Worm (Caenorhabditis elegans) whole organism, L4 larva: Measurements from ENCODE around the gene dhrr-1.

Experiments
- F37D6.2 ChIP-seq: sonication (generic microtip); optimal IDR thresholded peaks from 2 replicates; lab custom pipeline; 2016; ENCODE audit warnings: mild to moderate bottlenecking, missing genetic modification characterization, missing compliant biosample characterization
- F44E2.7 ChIP-seq: fragments of 200-800 bp; sonication (Bioruptor generic); IDR thresholded peaks from 2 replicates; pipeline ENCODE4 v2.1.2; 2022; ENCODE audit warnings: missing genetic modification characterization, missing compliant biosample characterization
- T20F7.1 ChIP-seq: fragments of 200-800 bp; sonication (Bioruptor generic); optimal IDR thresholded peaks from 2 replicates; lab custom pipeline; 2018; ENCODE audit warnings: mild to moderate bottlenecking, missing genetic modification characterization, missing compliant biosample characterization
- Y105C5A.15 ChIP-seq: fragments of 200-800 bp; sonication (Bioruptor generic); IDR thresholded peaks from 2 replicates; pipeline ENCODE4 v1.3.6; 2022; ENCODE audit warnings: missing genetic modification characterization, missing compliant biosample characterization
- Y48G9A.11 ChIP-seq: fragments of 200-800 bp; sonication (Bioruptor generic); IDR thresholded peaks from 2 replicates; pipeline ENCODE4 v1.3.6; 2022; ENCODE audit warnings: missing genetic modification reagents, missing genetic modification characterization, missing compliant biosample characterization
- Y5F2A.4 ChIP-seq: fragments of 200-800 bp; sonication (Bioruptor generic); optimal IDR thresholded peaks from 2 replicates; lab custom pipeline; 2018; ENCODE audit warnings: mild to moderate bottlenecking, missing genetic modification characterization, missing compliant biosample characterization
- ZK337.2 ChIP-seq: fragments of 200-800 bp; sonication (Bioruptor generic); IDR thresholded peaks from 2 replicates; pipeline ENCODE4 v1.3.6; 2022; ENCODE audit warnings: missing genetic modification reagents, missing genetic modification characterization, missing compliant biosample characterization
- aha-1 ChIP-seq: fragments of 150-350 bp; peaks from one replicate; lab custom pipeline; 2014; ENCODE audit warnings: missing biosample characterization, missing genetic modification characterization
- ama-1 ChIP-seq: fragments of 150-350 bp; optimal IDR thresholded peaks from 2 replicates; lab custom pipeline; 2014; ENCODE audit warnings: inconsistent platforms, mixed read lengths
- ceh-32 ChIP-seq: sonication (generic microtip); optimal IDR thresholded peaks from 2 replicates; lab custom pipeline; 2016; ENCODE audit warnings: mild to moderate bottlenecking, missing genetic modification characterization, missing compliant biosample characterization; ENCODE audit not compliant: poor library complexity
- ceh-44 ChIP-seq: fragments of 200-800 bp; sonication (Bioruptor generic); IDR thresholded peaks from 2 replicates; pipeline ENCODE4 v1.3.6; 2022; ENCODE audit warnings: missing genetic modification reagents, missing genetic modification characterization, missing compliant biosample characterization
- ces-1 ChIP-seq: fragments of 150-350 bp; sonication (generic microtip); optimal IDR thresholded peaks from 4 replicates; lab custom pipeline; 2014; ENCODE audit warnings: missing biosample characterization, missing genetic modification reagents, missing genetic modification characterization
- cey-2 ChIP-seq: sonication (generic microtip); optimal IDR thresholded peaks from 3 replicates; lab custom pipeline; 2017; ENCODE audit warnings: missing genetic modification characterization, mild to moderate bottlenecking, missing compliant biosample characterization, antibody characterized with exemption, borderline replicate concordance; ENCODE audit not compliant: insufficient read depth
- daf-12 ChIP-seq: fragments of 150-350 bp; optimal IDR thresholded peaks from 2 replicates; lab custom pipeline; 2014; ENCODE audit warnings: missing biosample characterization, missing genetic modification reagents, missing genetic modification characterization
- daf-19 ChIP-seq: fragments of 200-800 bp; sonication (Bioruptor generic); conservative IDR thresholded peaks from 2 replicates; pipeline ENCODE4 v1.3.6; 2022; ENCODE audit warnings: missing genetic modification characterization, missing compliant biosample characterization
- dmd-6 ChIP-seq: fragments of 200-800 bp; sonication (Bioruptor generic); IDR thresholded peaks from 2 replicates; pipeline ENCODE4 v1.3.6; 2022; ENCODE audit warnings: missing genetic modification reagents, missing genetic modification characterization, missing compliant biosample characterization
- dmd-8 ChIP-seq: fragments of 200-800 bp; sonication (Bioruptor generic); IDR thresholded peaks from 2 replicates; pipeline ENCODE4 v1.3.6; 2022; ENCODE audit warnings: missing genetic modification characterization, missing compliant biosample characterization
- dmd-9 ChIP-seq: fragments of 200-800 bp; sonication (Bioruptor generic); IDR thresholded peaks from 2 replicates; pipeline ENCODE4 v1.3.6; 2022; ENCODE audit warnings: missing genetic modification reagents, missing genetic modification characterization, missing compliant biosample characterization
- dve-1 ChIP-seq: sonication (generic microtip); optimal IDR thresholded peaks from 2 replicates; lab custom pipeline; 2017; ENCODE audit warnings: antibody characterized with exemption, mild to moderate bottlenecking, missing genetic modification characterization, missing compliant biosample characterization; ENCODE audit not compliant: insufficient read depth
- egl-27 ChIP-seq: sonication (generic microtip); optimal IDR thresholded peaks from 3 replicates; lab custom pipeline; 2017; ENCODE audit warnings: missing biosample characterization, missing genetic modification reagents, missing genetic modification characterization
- fkh-10 ChIP-seq: fragments of 150-350 bp; optimal IDR thresholded peaks from 2 replicates; lab custom pipeline; 2014; ENCODE audit warnings: missing biosample characterization, missing genetic modification reagents, missing genetic modification characterization
- fos-1 ChIP-seq: fragments of 150-350 bp; optimal IDR thresholded peaks from 2 replicates; lab custom pipeline; 2014; ENCODE audit warnings: missing biosample characterization, missing genetic modification characterization
- hif-1 ChIP-seq, 2 experiments: sonication (generic microtip); optimal IDR thresholded peaks; 2 replicates each; lab custom pipeline; 2016 to 2017; ENCODE audit warnings: missing compliant biosample characterization in 2 of 2, missing genetic modification characterization in 2 of 2, missing genetic modification reagents in 2 of 2, missing genotype in 2 of 2, mild to moderate bottlenecking in 1 of 2
- hlh-11 ChIP-seq: fragments of 200-800 bp; sonication (Bioruptor generic); optimal IDR thresholded peaks from 2 replicates; lab custom pipeline; 2018; ENCODE audit warnings: mild to moderate bottlenecking, missing genetic modification characterization, missing compliant biosample characterization
- hlh-30 ChIP-seq: sonication (generic microtip); optimal IDR thresholded peaks from 2 replicates; lab custom pipeline; 2017; ENCODE audit warnings: antibody characterized with exemption, mild to moderate bottlenecking, missing genetic modification characterization, missing compliant biosample characterization; ENCODE audit not compliant: insufficient read depth
- hmg-1.1 ChIP-seq: fragments of 200-800 bp; sonication (Bioruptor generic); IDR thresholded peaks from 2 replicates; pipeline ENCODE4 v1.3.6; 2022; ENCODE audit warnings: missing genetic modification reagents, missing genetic modification characterization, missing compliant biosample characterization
- lin-15B ChIP-seq: fragments of 150-350 bp; sonication (generic microtip); optimal IDR thresholded peaks from 3 replicates; lab custom pipeline; 2014; ENCODE audit warnings: missing biosample characterization, missing genetic modification characterization
- lin-38 ChIP-seq: fragments of 200-800 bp; sonication (Bioruptor generic); IDR thresholded peaks from 2 replicates; pipeline ENCODE4 v1.3.6; 2022; ENCODE audit warnings: missing genetic modification reagents, missing genetic modification characterization, missing compliant biosample characterization
- lir-3 ChIP-seq: sonication (generic microtip); optimal IDR thresholded peaks from 2 replicates; lab custom pipeline; 2016; ENCODE audit warnings: mild to moderate bottlenecking, missing genetic modification characterization, missing compliant biosample characterization
- lsy-2 ChIP-seq, 2 experiments: fragments of 150-350 bp in 1 of 2; sonication (generic microtip) in 1 of 2; optimal IDR thresholded peaks; 2 replicates each; lab custom pipeline; 2014 to 2017; ENCODE audit warnings: missing biosample characterization in 2 of 2, missing genetic modification characterization in 2 of 2
- madf-9 ChIP-seq: fragments of 200-800 bp; sonication (Bioruptor generic); conservative IDR thresholded peaks from 2 replicates; pipeline ENCODE4 v1.3.6; 2022; ENCODE audit warnings: missing genetic modification reagents, missing genetic modification characterization, missing compliant biosample characterization
- mdl-1 ChIP-seq, 2 experiments: fragments of 150-350 bp in 1 of 2; sonication (generic microtip) in 1 of 2; optimal IDR thresholded peaks; 2 replicates each; lab custom pipeline; 2014 to 2017; ENCODE audit warnings: missing biosample characterization in 2 of 2, missing genetic modification characterization in 2 of 2
- mep-1 ChIP-seq: fragments of 150-350 bp; sonication (generic microtip); optimal IDR thresholded peaks from 3 replicates; lab custom pipeline; 2014; ENCODE audit warnings: missing biosample characterization, missing genetic modification characterization
- mxl-2 ChIP-seq: fragments of 200-800 bp; sonication (Bioruptor generic); conservative IDR thresholded peaks from 2 replicates; pipeline ENCODE4 v1.3.6; 2022; ENCODE audit warnings: missing genetic modification reagents, missing genetic modification characterization, missing compliant biosample characterization
- nhr-10 ChIP-seq: fragments of 150-350 bp; optimal IDR thresholded peaks from 2 replicates; lab custom pipeline; 2014; ENCODE audit warnings: missing biosample characterization, missing genetic modification characterization
- nhr-102 ChIP-seq: sonication (generic microtip); optimal IDR thresholded peaks from 2 replicates; lab custom pipeline; 2016; ENCODE audit warnings: mild to moderate bottlenecking, missing genetic modification characterization, moderate library complexity, missing compliant biosample characterization
- nhr-42 ChIP-seq: fragments of 200-800 bp; sonication (Bioruptor generic); IDR thresholded peaks from 2 replicates; pipeline ENCODE4 v1.3.6; 2022; ENCODE audit warnings: missing genetic modification characterization, missing compliant biosample characterization
- nhr-77 ChIP-seq: fragments of 150-350 bp; optimal IDR thresholded peaks from 2 replicates; lab custom pipeline; 2014; ENCODE audit warnings: missing biosample characterization, missing genetic modification characterization
- sdz-12 ChIP-seq: fragments of 200-800 bp; sonication (Bioruptor generic); optimal IDR thresholded peaks from 2 replicates; lab custom pipeline; 2018; ENCODE audit warnings: mild to moderate bottlenecking, missing genetic modification characterization, missing compliant biosample characterization
- set-16 ChIP-seq: fragments of 200-800 bp; sonication (Bioruptor generic); IDR thresholded peaks from 2 replicates; pipeline ENCODE4 v1.3.6; 2022; ENCODE audit warnings: missing genetic modification reagents, missing genetic modification characterization, missing compliant biosample characterization
- unc-62 ChIP-seq, 3 experiments: fragments of 150-350 bp in 1 of 3; sonication (generic microtip); optimal IDR thresholded peaks in 2 of 3; peaks in 1 of 3; 1 replicate in 1 of 3; 2 replicates in 2 of 3; lab custom pipeline; 2014 to 2017; ENCODE audit warnings: missing biosample characterization in 3 of 3, missing genetic modification characterization in 3 of 3, missing genetic modification reagents in 3 of 3, missing genotype in 1 of 3
- vab-7 ChIP-seq: fragments of 200-800 bp; sonication (Bioruptor generic); IDR thresholded peaks from 2 replicates; pipeline ENCODE4 v1.3.6; 2022; ENCODE audit warnings: missing genetic modification reagents, missing genetic modification characterization, missing compliant biosample characterization
- zip-2 ChIP-seq: fragments of 150-350 bp; optimal IDR thresholded peaks from 2 replicates; lab custom pipeline; 2014; ENCODE audit warnings: missing biosample characterization, missing genetic modification characterization
- ztf-11 ChIP-seq: fragments of 150-350 bp; optimal IDR thresholded peaks from 2 replicates; lab custom pipeline; 2014; ENCODE audit warnings: missing biosample characterization, missing genetic modification characterization
- ztf-7 ChIP-seq: fragments of 150-350 bp; optimal IDR thresholded peaks from 2 replicates; lab custom pipeline; 2014; ENCODE audit warnings: missing biosample characterization, missing genetic modification characterization

dhrr-1 gene

ce11 chrIII:8944357-8944756, at the start of gene dhrr-1:
Gene dhrr-1, plus strand, starts transcription at chrIII:8944657.
- TF ChIP-seq hmg-1.1 (no peak), F37D6.2 (no peak), fkh-10 (GFP tag; lab: Kevin White, UChicago) (no peak), nhr-42 (GFP tag; lab: Robert Waterston, UW) (no peak), mxl-2 (GFP tag; lab: Robert Waterston, UW) (no peak), lin-38 (GFP tag; lab: Robert Waterston, UW) (no peak), ceh-32 (tag; lab: Kevin White, UChicago) (no peak), dmd-8 (GFP tag; lab: Robert Waterston, UW) (no peak), F44E2.7 (GFP tag; lab: Robert Waterston, UW) (no peak), mdl-1 (tag; optimal IDR thresholded peaks at IDR 0.05; lab: Kevin White, UChicago) (no peak), cey-2 (no peak), lin-15B (tag; lab: Kevin White, UChicago) (no peak), daf-19 (GFP tag; lab: Robert Waterston, UW) (no peak), Y5F2A.4 (GFP tag; lab: Kevin White, UChicago) (no peak), fos-1 (tag; lab: Kevin White, UChicago) (no peak), lir-3 (tag; lab: Kevin White, UChicago) (no peak), nhr-102 (tag; lab: Kevin White, UChicago) (no peak), aha-1 (no peak)

ce11 chrIII:8894782-8895181, 49.7 kb upstream of the dhrr-1 start, which contains the start of gene asna-1:
Gene asna-1, plus strand, starts transcription at chrIII:8895082.
- no peak for TF ChIP-seq set-16 (GFP tag; lab: Robert Waterston, UW)
- TF ChIP-seq nhr-10, result no peak
- no peak for TF ChIP-seq daf-12
- TF ChIP-seq Y105C5A.15 (GFP tag; lab: Robert Waterston, UW), result no peak
- no peak for TF ChIP-seq ama-1 (lab: Kevin White, UChicago)
- no peak for TF ChIP-seq madf-9 (GFP tag; lab: Robert Waterston, UW)
- no peak for TF ChIP-seq ztf-11 (tag; lab: Kevin White, UChicago)
- no peak for TF ChIP-seq fkh-10 (GFP tag; lab: Kevin White, UChicago)
- no peak for TF ChIP-seq cey-2
- no peak for TF ChIP-seq sdz-12 (GFP tag; lab: Kevin White, UChicago)
- no peak for TF ChIP-seq lir-3 (tag; lab: Kevin White, UChicago)
- TF ChIP-seq hmg-1.1, result no peak
- no peak for TF ChIP-seq fos-1 (tag; lab: Kevin White, UChicago)
- TF ChIP-seq egl-27 (tag; lab: Kevin White, UChicago), result no peak
- TF ChIP-seq nhr-77, result no peak
- no peak for TF ChIP-seq ZK337.2 (GFP tag; lab: Robert Waterston, UW)
- TF ChIP-seq dmd-9 (GFP tag; lab: Robert Waterston, UW), result no peak
- no peak for TF ChIP-seq zip-2
- no peak for TF ChIP-seq ztf-7 (tag; lab: Kevin White, UChicago)

ce11 chrIII:8898267-8898666, 46.2 kb upstream of the dhrr-1 start:
- 0 out of 2 replicates have a peak, but pooled peaks have one; percentile 15 for TF ChIP-seq dmd-8 (GFP tag; lab: Robert Waterston, UW)
- TF ChIP-seq lin-38 (GFP tag; lab: Robert Waterston, UW), result peak; percentile 29; the same call in 1 of the 2 replicates

ce11 chrIII:8899767-8900166, 44.7 kb upstream of the dhrr-1 start:
- TF ChIP-seq ces-1 (no peak), ceh-32 (tag; lab: Kevin White, UChicago) (no peak), F37D6.2 (peak; percentile 17), T20F7.1 (peak; percentile 86), dmd-6 (GFP tag; lab: Robert Waterston, UW) (no peak), lsy-2 (tag; optimal IDR thresholded peaks at IDR 0.05; lab: Kevin White, UChicago) (peak in 1 of 2 experiments; percentile 82), hlh-30 (peak; percentile 13), Y48G9A.11 (GFP tag; lab: Robert Waterston, UW) (peak; percentile 76), unc-62 (GFP tag; optimal IDR thresholded peaks at IDR 0.05 in 1 of 2; lab: Kevin White, UChicago) (peak in 1 of 2 experiments; percentile 91), unc-62 (tag; optimal IDR thresholded peaks at IDR 0.05; lab: Kevin White, UChicago) (no peak), hlh-11 (tag; lab: Kevin White, UChicago) (no peak), hif-1 (tag; optimal IDR thresholded peaks at IDR 0.05; lab: Kevin White, UChicago) (peak in 1 of 2 experiments; percentile 8), lin-38 (GFP tag; lab: Robert Waterston, UW) (0 out of 2 replicates have a peak, but pooled peaks have one; percentile 26), vab-7 (GFP tag; lab: Robert Waterston, UW) (no peak), mep-1 (tag; lab: Kevin White, UChicago) (peak; percentile 1), dve-1 (tag; lab: Kevin White, UChicago) (peak; percentile 6), ceh-44 (GFP tag; lab: Robert Waterston, UW) (no peak), ama-1 (lab: Kevin White, UChicago) (peak; percentile 19)
